Fruit fly (Drosophila melanogaster) whole organism: Measurements from ENCODE around the gene Bin1.

Source experiments
- CG8478 ChIP-seq: fragments of >200 bp; optimal IDR thresholded peaks from 2 replicates; lab custom pipeline; 2018; ENCODE audit warnings: inconsistent platforms
- Dll ChIP-seq: fragments of >200 bp; optimal IDR thresholded peaks from 2 replicates; lab custom pipeline; 2017
- EcR ChIP-seq, 2 experiments: fragments of >200 bp; optimal IDR thresholded peaks; 2 replicates each; lab custom pipeline; 2017; ENCODE audit warnings: missing biosample characterization in 2 of 2, missing genetic modification characterization in 2 of 2, missing genetic modification reagents in 2 of 2
- pan ChIP-seq: fragments of >200 bp; optimal IDR thresholded peaks from 2 replicates; lab custom pipeline; 2017
- psq ChIP-seq: fragments of >200 bp; optimal IDR thresholded peaks from 2 replicates; lab custom pipeline; 2017
- usp ChIP-seq: fragments of >200 bp; optimal IDR thresholded peaks from 2 replicates; lab custom pipeline; 2017; ENCODE audit warnings: missing biosample characterization, missing genetic modification characterization, mixed read lengths

The Bin1 gene

DNA sequence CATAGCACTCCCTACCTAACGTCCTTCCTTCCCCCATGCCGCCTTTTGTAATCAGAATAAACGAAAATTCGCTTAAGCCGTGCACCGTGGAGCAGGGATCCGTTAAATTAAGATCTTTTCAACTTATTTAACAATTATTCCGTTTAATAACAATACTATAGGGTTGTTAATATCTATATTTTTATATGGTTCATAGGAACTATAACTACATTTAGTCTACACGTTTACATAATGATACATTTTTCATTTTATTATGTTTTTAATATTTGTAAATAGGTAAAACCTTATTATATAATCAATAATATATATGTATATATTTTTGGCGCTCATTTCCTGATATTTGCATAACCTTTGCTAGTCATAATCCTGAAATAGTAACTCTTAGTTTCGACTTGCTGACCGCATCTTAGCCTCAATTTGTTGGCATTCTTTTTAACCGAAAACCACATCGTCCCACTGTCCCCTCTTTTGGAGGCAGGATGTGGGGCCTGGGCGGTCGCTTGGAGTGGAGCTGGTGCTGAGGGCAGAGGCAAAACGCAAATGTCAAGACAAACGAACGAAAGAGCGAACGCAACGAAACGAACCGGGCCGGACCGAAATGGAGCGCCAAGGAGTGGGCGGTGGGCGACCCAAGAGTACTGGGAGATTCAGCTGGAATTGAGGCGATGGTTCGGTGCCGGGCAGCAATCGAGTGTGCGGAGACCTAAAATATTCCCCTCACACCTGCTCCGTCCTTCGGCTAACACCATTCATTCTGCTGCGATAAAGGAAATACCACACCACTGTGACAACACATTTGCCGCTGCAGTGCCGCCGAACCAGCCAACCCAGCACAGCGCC lies 20.6 kb upstream of the Bin1 start:
- no peak for TF ChIP-seq pan (lab: Kevin White, UChicago)
- TF ChIP-seq Dll (lab: Kevin White, UChicago): peak; percentile 23
- TF ChIP-seq psq (lab: Kevin White, UChicago): no peak

DNA sequence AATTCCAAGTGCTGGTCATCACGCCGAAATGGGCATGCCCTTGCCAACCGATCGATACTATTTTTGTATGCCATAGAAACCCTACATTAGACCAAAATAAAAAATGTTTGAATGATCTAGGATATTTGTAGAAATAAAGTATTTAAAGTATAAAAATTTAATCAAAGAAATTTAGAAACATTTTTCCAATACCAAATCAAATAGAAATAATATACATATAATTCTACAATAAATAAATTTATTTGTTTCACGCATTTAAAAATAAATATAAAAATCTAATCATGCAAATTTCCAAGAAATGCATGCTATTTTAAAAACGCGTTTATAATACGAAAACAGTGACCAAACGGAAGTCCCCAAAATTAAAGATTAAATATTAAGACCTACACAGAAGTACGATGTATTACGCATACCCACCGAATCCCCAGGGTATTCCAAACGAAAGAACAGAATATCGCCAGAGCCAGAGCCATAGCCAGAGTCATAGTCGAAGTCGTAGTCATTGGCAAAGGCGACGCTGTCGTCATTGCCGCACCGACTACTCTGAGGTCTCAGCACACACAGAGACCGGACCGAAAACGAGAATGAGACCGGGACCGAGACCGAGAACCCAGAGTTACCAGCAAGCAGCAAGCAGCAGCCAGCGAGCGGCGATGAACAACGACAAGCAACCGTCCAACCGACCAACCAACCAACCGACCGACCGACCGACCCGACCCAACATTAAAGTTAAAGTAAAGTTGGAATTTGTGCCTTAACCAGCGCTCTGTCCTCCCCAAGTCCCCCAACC lies 19.8 kb upstream of the Bin1 start:
- TF ChIP-seq pan (lab: Kevin White, UChicago) (peak; percentile 70), EcR (GFP tag; optimal IDR thresholded peaks at IDR 0.05; lab: Kevin White, UChicago) (no peak)

DNA sequence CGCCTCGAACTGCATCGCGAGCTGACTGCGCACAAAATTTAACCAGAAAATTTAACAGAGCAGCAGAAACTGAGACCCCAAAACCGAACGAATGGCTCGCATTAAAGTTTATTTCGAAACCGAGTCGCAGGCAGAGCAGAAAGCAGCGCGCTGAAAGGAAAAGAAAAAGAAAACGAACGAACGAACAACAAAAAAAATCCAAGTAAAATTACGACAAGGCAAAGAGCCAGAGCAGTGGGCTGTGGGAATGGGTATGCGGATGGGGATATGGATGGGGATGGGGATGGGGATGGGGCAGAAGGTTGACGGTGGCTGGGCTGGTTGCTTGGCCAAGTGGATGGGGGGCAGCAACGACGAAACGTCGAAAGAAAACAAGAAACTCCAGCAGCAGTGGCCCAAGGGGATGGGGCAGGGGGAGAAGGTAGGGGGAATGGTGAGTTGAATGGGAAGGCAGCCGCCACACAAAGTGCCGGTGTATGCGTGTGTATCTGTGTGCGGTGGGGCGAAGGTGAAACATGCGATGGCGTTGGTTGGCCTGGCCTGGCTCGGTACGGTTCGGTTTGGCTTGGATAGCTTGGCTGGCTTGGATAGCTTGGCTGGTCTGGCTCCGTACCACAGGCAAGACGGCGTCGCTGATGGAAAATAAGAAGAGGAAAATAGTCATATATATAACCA lies 18.9 kb upstream of the Bin1 start:
- TF ChIP-seq EcR (GFP tag; optimal IDR thresholded peaks at IDR 0.05; lab: Kevin White, UChicago) (peak in 1 of 2 experiments; percentile 19), usp (GFP tag; lab: Kevin White, UChicago) (no peak), pan (lab: Kevin White, UChicago) (no peak)

DNA sequence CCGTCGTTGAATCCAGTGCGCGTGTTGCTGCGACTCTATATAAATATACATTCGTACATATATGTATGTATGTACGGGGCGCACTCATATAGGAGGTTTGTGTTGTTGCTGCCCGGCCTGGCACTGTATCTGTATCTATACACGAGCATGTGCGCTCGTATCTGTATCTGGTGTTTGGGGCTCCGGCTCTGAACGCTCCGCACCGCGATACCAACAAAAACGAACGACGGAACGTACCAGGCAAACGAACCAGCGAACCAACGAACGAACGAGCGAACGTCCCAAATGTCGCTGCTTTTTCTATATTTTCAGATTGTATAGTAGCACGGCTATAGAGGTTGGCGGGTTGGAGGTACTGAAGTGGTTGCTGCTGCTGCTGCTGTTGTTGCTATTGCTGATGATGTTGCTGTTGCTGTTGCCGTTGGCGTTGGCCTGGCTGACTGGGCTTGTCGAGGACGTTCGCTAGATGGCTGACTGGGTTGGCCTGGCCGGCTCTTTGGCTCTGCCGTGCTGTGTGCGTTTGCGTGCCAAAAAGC lies 17.8 kb upstream of the Bin1 start:
- TF ChIP-seq CG8478 (lab: Kevin White, UChicago): no peak
- TF ChIP-seq EcR (GFP tag; optimal IDR thresholded peaks at IDR 0.05; lab: Kevin White, UChicago): peak in 1 of 2 experiments; percentile 41
- TF ChIP-seq pan (lab: Kevin White, UChicago): no peak

DNA sequence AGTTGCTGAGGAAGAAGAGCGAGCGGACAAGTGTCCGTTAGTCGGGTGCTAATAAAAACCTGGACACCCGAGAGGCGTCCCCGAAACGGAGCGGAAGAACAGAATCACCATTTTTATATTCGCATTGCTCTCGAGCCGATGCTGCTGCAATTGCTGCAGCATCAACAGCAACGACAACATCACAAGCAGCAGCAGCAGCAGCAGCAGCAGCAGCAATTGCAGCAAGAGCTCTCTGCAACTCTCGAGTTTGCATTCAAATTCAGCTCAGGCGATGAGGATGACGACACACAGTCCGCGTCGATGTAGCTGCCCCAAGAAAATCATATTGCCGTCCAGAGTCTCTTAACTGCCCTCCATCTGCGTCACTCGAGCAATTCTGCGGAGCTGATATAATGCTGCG lies 16.8 kb upstream of the Bin1 start:
- TF ChIP-seq usp (GFP tag; lab: Kevin White, UChicago) (no peak), EcR (GFP tag; optimal IDR thresholded peaks at IDR 0.05; lab: Kevin White, UChicago) (no peak), pan (lab: Kevin White, UChicago) (no peak), CG8478 (lab: Kevin White, UChicago) (no peak)

DNA sequence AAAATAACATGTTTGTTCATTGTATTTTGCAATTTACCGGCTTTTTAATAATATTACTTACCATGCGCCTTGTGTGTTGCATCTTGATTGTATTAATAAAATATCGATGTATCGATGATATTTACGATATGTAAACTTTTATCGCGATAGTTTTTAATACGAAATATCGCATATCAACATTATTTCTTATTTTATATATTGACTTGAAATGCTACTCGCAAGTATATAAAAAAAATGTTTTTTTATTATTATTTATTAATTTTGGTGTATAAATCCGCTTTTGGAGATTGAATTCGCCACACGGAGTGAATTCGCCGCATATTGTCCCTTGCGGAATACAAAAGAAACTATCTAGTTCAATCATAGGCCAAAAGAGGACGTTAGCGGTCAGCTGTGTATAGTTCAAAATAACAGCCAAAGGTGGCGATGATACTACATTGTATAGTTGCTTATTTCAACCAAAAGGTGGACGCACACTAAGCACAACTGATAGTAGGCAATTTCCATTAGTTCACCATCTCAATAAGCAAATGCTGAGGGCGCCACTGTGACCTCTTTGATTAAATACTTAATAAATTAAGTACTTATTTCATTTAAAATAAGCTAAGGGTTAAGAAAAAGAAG lies 15.9 kb upstream of the Bin1 start, which contains the start of gene mtSSB:
mtSSB (minus strand) TSS at position 96 of the 624 bp plus-strand sequence.
- TF ChIP-seq usp (GFP tag; lab: Kevin White, UChicago): no peak
- peak; percentile 5 for TF ChIP-seq CG8478 (lab: Kevin White, UChicago)

DNA sequence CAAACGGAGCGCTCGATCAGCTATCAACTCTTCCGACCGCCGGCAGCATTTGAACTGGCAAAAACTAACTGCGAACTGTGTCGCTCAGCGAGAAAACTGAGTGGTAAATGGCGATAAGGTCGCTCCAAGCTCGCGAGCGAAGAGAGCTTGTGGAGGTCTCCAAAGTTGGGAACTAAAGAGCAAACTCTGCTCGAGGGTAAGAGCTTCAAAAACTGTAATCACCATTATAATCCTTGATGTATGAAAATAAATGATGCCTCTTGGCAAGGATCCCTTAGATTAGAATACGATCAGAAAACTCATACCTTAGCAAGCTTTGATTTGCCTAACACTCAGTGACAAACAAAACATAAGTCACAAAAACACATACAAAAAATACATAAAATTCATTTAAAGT lies 13.7 kb upstream of the Bin1 start, which contains the start of the genes CG6126 and CG31287:
CG6126 (minus strand) TSS at position 59 of the 397 bp plus-strand sequence.
CG31287 (plus strand) TSS at position 347 of the 397 bp plus-strand sequence.
- TF ChIP-seq pan (lab: Kevin White, UChicago): no peak
- no peak for TF ChIP-seq Dll (lab: Kevin White, UChicago)
- no peak for TF ChIP-seq usp (GFP tag; lab: Kevin White, UChicago)
- no peak for TF ChIP-seq CG8478 (lab: Kevin White, UChicago)
- no peak for TF ChIP-seq EcR (GFP tag; optimal IDR thresholded peaks at IDR 0.05; lab: Kevin White, UChicago)
- no peak for TF ChIP-seq psq (lab: Kevin White, UChicago)

DNA sequence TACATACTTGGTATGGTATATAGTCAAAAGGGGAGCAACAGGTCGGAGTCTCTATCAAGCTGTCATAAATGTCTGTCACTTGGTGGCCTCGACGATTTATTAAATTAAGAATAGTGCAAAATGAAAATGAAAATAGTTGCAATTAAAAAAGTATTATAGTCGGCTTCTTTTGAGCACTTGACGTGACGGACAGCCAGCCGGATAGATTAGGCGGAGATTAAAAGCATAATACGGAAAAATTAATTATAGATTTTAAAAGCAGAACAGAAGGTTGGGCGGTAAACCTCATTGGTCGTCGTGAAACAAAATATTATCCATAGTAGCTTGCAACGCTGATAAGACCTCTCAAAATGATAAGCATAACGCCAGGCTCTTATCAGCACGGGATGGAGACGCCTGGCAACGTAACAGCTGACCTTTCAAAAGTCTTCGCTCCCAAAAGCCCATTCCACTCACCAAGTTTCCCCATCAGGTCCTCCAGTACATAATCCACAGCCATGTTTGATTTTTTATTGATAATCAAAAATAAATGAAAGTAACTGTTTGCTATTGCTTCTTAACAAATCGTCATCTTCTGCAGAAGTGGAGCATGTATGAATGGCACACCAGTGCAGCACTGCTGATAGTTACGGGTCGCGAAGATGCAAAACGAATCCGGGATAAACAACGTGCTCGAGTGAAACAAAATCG lies 13.1 kb upstream of the Bin1 start:
- no peak for TF ChIP-seq Dll (lab: Kevin White, UChicago)

DNA sequence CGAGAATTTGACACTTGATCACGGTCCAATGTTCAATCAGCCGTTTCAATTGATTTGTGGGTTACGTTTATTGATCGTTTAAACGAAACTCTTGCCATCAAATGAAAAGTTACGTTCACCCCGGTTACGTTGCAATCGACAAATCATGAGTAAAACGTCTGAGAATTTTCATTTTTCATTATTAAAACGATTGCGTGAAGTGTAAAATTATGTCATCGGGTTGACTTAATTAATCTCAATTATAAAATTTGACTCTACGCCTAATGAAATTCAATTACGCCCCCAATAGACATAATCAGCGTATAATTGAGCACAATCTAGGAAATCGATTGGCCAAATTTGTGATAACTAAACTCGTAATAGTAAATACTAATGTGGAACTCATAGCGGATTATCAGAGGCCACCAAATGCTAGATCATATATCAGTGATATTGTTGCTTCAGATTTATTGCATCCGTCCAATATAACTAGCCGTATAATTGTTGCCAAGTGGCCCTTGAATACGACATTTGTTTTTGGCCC lies 11.2 kb upstream of the Bin1 start:
- TF ChIP-seq CG8478 (lab: Kevin White, UChicago): no peak
- TF ChIP-seq Dll (lab: Kevin White, UChicago): no peak
- no peak for TF ChIP-seq psq (lab: Kevin White, UChicago)

DNA sequence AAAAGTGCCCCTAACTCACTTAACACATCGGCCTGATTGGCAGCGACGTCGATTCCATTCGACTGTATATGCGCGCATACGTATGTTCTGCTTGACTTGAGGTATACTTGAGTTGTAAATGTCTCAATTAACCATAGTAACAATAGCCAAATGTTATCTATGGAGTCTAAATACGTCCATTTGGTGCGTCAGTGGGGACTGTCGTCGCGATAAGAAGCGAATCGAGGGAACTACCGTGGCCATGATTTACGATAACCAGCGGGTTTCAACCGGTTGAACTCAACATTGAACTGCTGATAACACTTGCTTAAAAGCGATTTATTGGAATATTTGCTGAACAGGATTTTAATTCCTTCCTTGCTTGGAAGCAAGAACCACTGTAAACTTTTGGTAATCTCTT lies 1.4 kb upstream of the Bin1 start:
- TF ChIP-seq usp (GFP tag; lab: Kevin White, UChicago) (no peak), Dll (lab: Kevin White, UChicago) (no peak), EcR (GFP tag; optimal IDR thresholded peaks at IDR 0.05; lab: Kevin White, UChicago) (no peak), psq (lab: Kevin White, UChicago) (no peak), pan (lab: Kevin White, UChicago) (no peak), CG8478 (lab: Kevin White, UChicago) (no peak)
